Worm (Caenorhabditis elegans): ENCODE results near the gene pen-2.

pen-2 gene

DNA sequence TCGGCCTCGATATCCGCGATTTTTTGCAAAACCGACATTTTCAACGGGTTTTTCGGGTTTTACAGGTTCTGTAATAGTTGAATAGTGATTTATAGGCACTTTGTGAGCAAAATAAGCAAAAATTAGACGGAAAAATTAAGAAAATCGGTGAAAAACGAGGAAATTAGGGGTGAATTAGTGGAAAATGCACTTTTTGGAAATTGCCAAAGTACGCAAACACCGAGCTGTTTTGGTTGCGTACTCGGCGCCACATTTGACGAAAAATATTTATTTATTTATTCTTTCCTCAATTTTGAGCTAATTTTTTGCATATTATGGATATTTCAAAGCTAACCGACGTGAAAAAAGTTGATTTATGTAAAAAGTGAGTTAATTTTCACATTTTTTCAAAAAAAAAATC, at the start of gene pen-2, which contains the start of gene T28D6.6:
TSS of gene pen-2 (plus strand) at position 282 of the 400 bp plus-strand sequence.
TSS of gene T28D6.6 (minus strand) at position 68 of the 400 bp plus-strand sequence.
- TF ChIP-seq ama-1 (optimal IDR thresholded peaks at IDR 0.05) (no peak), F13C5.2 (tag; optimal IDR thresholded peaks at IDR 0.05) (peak; percentile 48)

DNA sequence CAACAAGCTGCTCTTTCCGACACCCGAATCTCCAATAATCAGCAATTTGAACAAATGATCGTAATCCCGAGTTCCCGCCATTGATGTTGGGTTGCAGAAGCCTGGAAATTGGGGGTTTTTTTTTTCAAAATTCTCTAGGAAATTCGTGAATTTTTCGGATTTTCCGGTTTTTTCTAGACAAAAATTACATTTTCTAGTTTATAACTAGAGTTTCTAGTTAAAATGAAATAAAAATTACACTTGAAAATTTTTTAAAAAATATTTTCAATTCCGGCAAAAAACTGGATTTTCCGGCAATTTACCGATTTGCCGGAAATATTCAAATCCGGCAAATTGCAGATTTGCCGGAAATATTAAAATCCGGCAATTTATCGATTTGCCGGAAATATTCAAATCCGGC, 31.7 kb upstream of the pen-2 start, which contains the start of gene rab-35:
TSS of gene rab-35 (minus strand) at position 101 of the 400 bp plus-strand sequence.
- no peak for TF ChIP-seq hmg-4 (GFP tag; optimal IDR thresholded peaks at IDR 0.05)
- TF ChIP-seq aly-1 (tag; optimal IDR thresholded peaks at IDR 0.05), result no peak
- no peak for TF ChIP-seq sea-1 (GFP tag; conservative IDR thresholded peaks at IDR 0.05)
- no peak for TF ChIP-seq scrt-1 (GFP tag; IDR thresholded peaks at IDR 0.05)
- no peak for TF ChIP-seq B0310.2 (tag; optimal IDR thresholded peaks at IDR 0.05)
- TF ChIP-seq ceh-36 (tag; optimal IDR thresholded peaks at IDR 0.05), result no peak
- no peak for TF ChIP-seq pes-1 (GFP tag; IDR thresholded peaks at IDR 0.05)
- no peak for TF ChIP-seq tra-4 (tag; optimal IDR thresholded peaks at IDR 0.05)
- TF ChIP-seq ets-7 (tag; optimal IDR thresholded peaks at IDR 0.05), result no peak
- no peak for TF ChIP-seq tbx-11 (GFP tag; IDR thresholded peaks at IDR 0.05)
- TF ChIP-seq hmbx-1 (tag; optimal IDR thresholded peaks at IDR 0.05), result no peak
- no peak for TF ChIP-seq flt-1 (GFP tag; IDR thresholded peaks at IDR 0.05)
- no peak for TF ChIP-seq ama-1 (optimal IDR thresholded peaks at IDR 0.05)
- TF ChIP-seq F13C5.2 (tag; optimal IDR thresholded peaks at IDR 0.05), result no peak
- no peak for TF ChIP-seq tbx-37 (GFP tag; conservative IDR thresholded peaks at IDR 0.05)
- TF ChIP-seq hnd-1 (tag; optimal IDR thresholded peaks at IDR 0.05), result no peak
- TF ChIP-seq ceh-13 (GFP tag; optimal IDR thresholded peaks at IDR 0.05), result no peak

DNA sequence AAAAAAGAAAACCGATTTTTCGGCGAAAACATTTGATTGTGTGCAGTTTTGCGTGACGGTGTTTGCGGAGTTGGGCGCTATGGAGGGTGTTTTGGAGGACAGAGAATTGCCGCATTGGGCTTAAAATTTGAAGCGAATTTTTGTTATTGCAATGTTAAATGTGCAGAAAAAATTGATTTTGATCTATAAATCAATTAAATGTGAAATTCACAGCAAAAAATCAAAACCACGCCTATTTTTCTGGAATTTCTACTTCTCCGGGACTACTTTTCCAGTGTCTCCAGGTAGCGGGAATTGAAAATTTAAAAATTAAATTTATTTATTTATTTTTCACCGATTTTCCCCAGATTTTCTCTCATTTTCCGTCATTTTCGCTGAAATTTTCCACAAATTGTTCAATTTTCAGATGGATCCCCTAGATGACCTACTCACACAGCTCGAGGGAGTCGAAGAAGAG, 25.9 kb upstream of the pen-2 start, which contains the start of gene mcm-10:
TSS of gene mcm-10 (plus strand) at position 407 of the 457 bp plus-strand sequence.
- TF ChIP-seq pes-1 (GFP tag; IDR thresholded peaks at IDR 0.05) (peak; percentile 59), hnd-1 (tag; optimal IDR thresholded peaks at IDR 0.05) (peak; percentile 15), F13C5.2 (tag; optimal IDR thresholded peaks at IDR 0.05) (peak; percentile 85), B0310.2 (tag; optimal IDR thresholded peaks at IDR 0.05) (peak; percentile 37), scrt-1 (GFP tag; IDR thresholded peaks at IDR 0.05) (no peak), ceh-13 (GFP tag; optimal IDR thresholded peaks at IDR 0.05) (peak; percentile 37), aly-1 (tag; optimal IDR thresholded peaks at IDR 0.05) (no peak), tbx-37 (GFP tag; conservative IDR thresholded peaks at IDR 0.05) (peak; percentile 50; the same call in 1 of the 2 replicates), ama-1 (optimal IDR thresholded peaks at IDR 0.05) (no peak), hmg-4 (GFP tag; optimal IDR thresholded peaks at IDR 0.05) (no peak), sea-1 (GFP tag; conservative IDR thresholded peaks at IDR 0.05) (no peak), tra-4 (tag; optimal IDR thresholded peaks at IDR 0.05) (peak; percentile 35), ceh-36 (tag; optimal IDR thresholded peaks at IDR 0.05) (no peak), flt-1 (GFP tag; IDR thresholded peaks at IDR 0.05) (peak; percentile 36; the same call in 1 of the 2 replicates), hmbx-1 (tag; optimal IDR thresholded peaks at IDR 0.05) (no peak), tbx-11 (GFP tag; IDR thresholded peaks at IDR 0.05) (no peak), ets-7 (tag; optimal IDR thresholded peaks at IDR 0.05) (peak; percentile 64)

DNA sequence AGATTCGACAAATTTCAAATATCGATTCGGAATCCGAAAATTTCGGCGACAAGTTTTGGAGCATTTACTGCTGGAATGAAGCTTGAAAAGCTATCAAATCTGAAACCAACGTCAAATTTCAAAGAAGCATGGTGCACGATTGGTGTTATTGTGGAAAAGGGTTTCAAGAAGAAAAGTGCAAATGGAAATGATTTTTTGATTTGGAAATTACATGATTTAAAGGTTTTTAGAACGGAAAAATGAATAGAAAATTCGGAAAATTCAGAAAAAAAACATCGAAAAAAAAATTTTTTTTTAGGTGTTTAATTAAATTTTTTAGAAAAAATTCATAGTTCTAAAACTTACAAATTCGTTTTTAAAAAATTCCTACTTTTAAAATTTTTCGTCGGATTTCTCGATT, 25.0 kb upstream of the pen-2 start, which contains the start of gene teg-1:
TSS of gene teg-1 (minus strand) at position 101 of the 400 bp plus-strand sequence.
- TF ChIP-seq hmbx-1 (tag; optimal IDR thresholded peaks at IDR 0.05), result no peak

DNA sequence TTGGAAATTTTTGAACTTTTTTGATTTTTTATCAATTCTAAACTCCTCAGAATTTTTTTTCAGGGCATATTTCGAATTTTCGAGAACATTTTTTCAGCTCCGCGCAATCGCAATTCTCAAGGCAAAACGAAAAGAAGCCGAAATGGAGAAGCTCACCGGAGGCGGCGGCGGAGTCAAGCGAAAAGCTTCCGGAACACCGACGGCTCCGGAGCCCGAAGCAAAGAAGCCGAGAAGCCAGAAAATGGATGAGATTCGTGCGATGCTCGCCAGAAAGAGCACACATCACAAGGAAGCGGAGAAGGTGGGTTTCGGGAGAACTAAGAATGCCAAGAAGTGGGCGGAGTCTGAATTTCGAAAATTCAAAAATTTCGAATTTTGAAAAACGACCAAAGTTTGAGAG, 19.0 kb upstream of the pen-2 start:
- TF ChIP-seq hnd-1 (tag; optimal IDR thresholded peaks at IDR 0.05), result no peak
- no peak for TF ChIP-seq tbx-37 (GFP tag; conservative IDR thresholded peaks at IDR 0.05)
- TF ChIP-seq F13C5.2 (tag; optimal IDR thresholded peaks at IDR 0.05), result no peak
- no peak for TF ChIP-seq hmg-4 (GFP tag; optimal IDR thresholded peaks at IDR 0.05)
- TF ChIP-seq flt-1 (GFP tag; IDR thresholded peaks at IDR 0.05), result no peak
- no peak for TF ChIP-seq scrt-1 (GFP tag; IDR thresholded peaks at IDR 0.05)
- TF ChIP-seq tbx-11 (GFP tag; IDR thresholded peaks at IDR 0.05), result no peak
- TF ChIP-seq hmbx-1 (tag; optimal IDR thresholded peaks at IDR 0.05), result no peak
- no peak for TF ChIP-seq ceh-36 (tag; optimal IDR thresholded peaks at IDR 0.05)
- TF ChIP-seq sea-1 (GFP tag; conservative IDR thresholded peaks at IDR 0.05), result no peak
- TF ChIP-seq aly-1 (tag; optimal IDR thresholded peaks at IDR 0.05), result no peak
- TF ChIP-seq B0310.2 (tag; optimal IDR thresholded peaks at IDR 0.05), result no peak
- TF ChIP-seq pes-1 (GFP tag; IDR thresholded peaks at IDR 0.05), result no peak
- no peak for TF ChIP-seq ceh-13 (GFP tag; optimal IDR thresholded peaks at IDR 0.05)
- TF ChIP-seq ets-7 (tag; optimal IDR thresholded peaks at IDR 0.05), result no peak
- TF ChIP-seq ama-1 (optimal IDR thresholded peaks at IDR 0.05), result no peak
- TF ChIP-seq tra-4 (tag; optimal IDR thresholded peaks at IDR 0.05), result no peak

DNA sequence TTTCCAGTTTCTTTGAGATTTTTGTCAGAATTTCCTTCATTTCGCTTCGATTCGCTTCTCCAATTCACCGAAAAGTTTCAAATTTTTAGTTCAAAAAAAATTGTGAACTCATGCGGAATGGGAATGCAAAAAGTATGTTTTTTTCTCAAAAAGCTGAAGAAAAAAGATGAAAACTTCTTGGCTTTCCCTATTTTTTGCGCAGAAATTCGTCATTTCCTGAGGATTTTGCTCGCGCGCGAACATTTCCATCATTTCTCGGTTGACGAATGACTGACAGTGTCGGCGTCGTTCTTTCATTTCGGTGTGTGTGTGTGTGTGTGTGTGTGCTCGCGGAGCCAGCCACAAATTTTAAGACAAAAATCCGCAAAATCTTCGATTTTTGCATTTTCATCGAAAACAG, 10.8 kb upstream of the pen-2 start:
- TF ChIP-seq tbx-11 (GFP tag; IDR thresholded peaks at IDR 0.05), result no peak
- TF ChIP-seq ceh-13 (GFP tag; optimal IDR thresholded peaks at IDR 0.05), result no peak
- TF ChIP-seq hmbx-1 (tag; optimal IDR thresholded peaks at IDR 0.05), result no peak
- TF ChIP-seq B0310.2 (tag; optimal IDR thresholded peaks at IDR 0.05), result no peak
- no peak for TF ChIP-seq pes-1 (GFP tag; IDR thresholded peaks at IDR 0.05)
- TF ChIP-seq F13C5.2 (tag; optimal IDR thresholded peaks at IDR 0.05), result no peak
- no peak for TF ChIP-seq tbx-37 (GFP tag; conservative IDR thresholded peaks at IDR 0.05)
- no peak for TF ChIP-seq tra-4 (tag; optimal IDR thresholded peaks at IDR 0.05)
- no peak for TF ChIP-seq ets-7 (tag; optimal IDR thresholded peaks at IDR 0.05)
- no peak for TF ChIP-seq scrt-1 (GFP tag; IDR thresholded peaks at IDR 0.05)
- TF ChIP-seq ceh-36 (tag; optimal IDR thresholded peaks at IDR 0.05), result no peak
- TF ChIP-seq sea-1 (GFP tag; conservative IDR thresholded peaks at IDR 0.05), result no peak
- no peak for TF ChIP-seq hnd-1 (tag; optimal IDR thresholded peaks at IDR 0.05)
- no peak for TF ChIP-seq hmg-4 (GFP tag; optimal IDR thresholded peaks at IDR 0.05)

DNA sequence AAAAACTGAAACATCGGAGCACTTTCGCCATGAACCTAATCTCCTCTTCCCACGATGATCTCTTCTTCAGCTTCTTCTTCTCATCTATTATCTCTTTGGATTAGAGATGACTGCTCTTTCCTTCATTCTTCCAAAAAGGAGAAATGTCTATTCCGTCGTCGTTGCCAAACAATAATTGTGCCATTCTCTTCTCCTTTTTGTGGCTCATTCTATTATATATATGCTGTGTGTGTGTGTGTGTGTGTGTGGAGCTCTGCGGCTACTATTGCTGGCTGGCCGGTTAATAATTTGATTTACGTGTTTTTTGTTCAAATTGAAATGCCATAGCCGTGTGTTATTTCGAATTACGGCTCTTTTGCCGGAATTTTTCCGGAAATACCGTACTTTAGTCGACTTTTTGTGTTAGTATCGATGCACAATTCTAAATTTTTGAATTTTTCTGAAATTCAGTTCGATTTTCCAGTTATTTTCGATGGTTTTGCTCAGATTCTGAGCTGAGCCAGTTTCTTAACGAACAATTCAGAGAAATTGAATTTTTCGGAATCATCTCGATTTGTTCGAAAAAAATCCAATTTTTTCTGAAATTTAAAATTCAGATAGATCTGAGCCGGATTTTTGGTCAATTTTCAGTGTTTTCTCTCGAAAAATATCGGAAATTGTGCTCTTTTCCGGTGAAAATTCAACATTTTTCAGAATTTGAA, 9.9 kb upstream of the pen-2 start, which contains the start of gene T28D6.5:
TSS of gene T28D6.5 (plus strand) at position 651 of the 701 bp plus-strand sequence.
- TF ChIP-seq ceh-36 (tag; optimal IDR thresholded peaks at IDR 0.05) (no peak), pes-1 (GFP tag; IDR thresholded peaks at IDR 0.05) (no peak), hmbx-1 (tag; optimal IDR thresholded peaks at IDR 0.05) (no peak), ets-7 (tag; optimal IDR thresholded peaks at IDR 0.05) (no peak), scrt-1 (GFP tag; IDR thresholded peaks at IDR 0.05) (no peak), aly-1 (tag; optimal IDR thresholded peaks at IDR 0.05) (no peak), tbx-11 (GFP tag; IDR thresholded peaks at IDR 0.05) (no peak), sea-1 (GFP tag; conservative IDR thresholded peaks at IDR 0.05) (no peak), flt-1 (GFP tag; IDR thresholded peaks at IDR 0.05) (no peak), tbx-37 (GFP tag; conservative IDR thresholded peaks at IDR 0.05) (no peak), hnd-1 (tag; optimal IDR thresholded peaks at IDR 0.05) (no peak), ama-1 (optimal IDR thresholded peaks at IDR 0.05) (no peak)

All from whole organism, early embryonic.